Fruit fly (Drosophila melanogaster): ENCODE measurements around the gene CG5087.

DNA sequence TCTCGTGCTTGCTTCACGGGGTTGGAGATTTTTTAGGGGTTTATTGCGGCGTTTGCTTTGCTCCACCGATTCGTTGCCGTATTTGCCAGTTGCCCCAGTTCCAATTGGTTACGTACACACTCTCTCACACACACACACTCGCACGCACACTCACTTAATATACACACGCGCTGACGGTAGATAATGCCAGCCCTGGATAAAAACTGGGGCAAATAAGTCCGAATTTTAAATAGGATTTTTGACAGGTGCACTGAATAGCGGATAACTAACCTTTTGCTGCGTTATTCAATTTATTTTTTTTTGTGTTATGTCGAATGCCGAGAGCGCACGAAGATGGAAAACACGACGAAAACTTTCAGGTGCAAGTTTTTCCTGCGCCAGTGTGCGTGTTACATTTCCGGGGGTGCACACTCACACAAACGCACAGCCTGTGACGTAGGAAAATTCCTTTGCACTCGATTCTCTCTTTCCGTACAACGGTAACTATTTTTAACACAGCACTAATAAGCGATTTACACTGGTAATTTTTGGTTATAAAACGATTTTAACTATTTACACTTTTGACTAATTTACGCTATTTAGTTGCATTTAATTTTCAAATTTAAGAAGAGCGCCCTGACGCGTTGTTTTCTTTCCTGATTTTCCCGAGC, 45.3 kb upstream of the CG5087 start:
- TF ChIP-seq fru (GFP tag; optimal IDR thresholded peaks at IDR 0.05) (no peak), Rel (GFP tag; optimal IDR thresholded peaks at IDR 0.05) (no peak), Rel (tag; optimal IDR thresholded peaks at IDR 0.05) (no peak), sage (GFP tag; optimal IDR thresholded peaks at IDR 0.05) (no peak)

Data from whole organism, wandering third instar larva.